Fruit fly (Drosophila melanogaster) whole organism, embryonic: ENCODE results near the gene f-cup.

Source experiments
- CG10959 ChIP-seq: fragments of 200-800 bp; sonication (Bioruptor generic); IDR thresholded peaks from 2 replicates; pipeline ENCODE4 v1.3.6; 2022; ENCODE audit warnings: missing biosample characterization, missing genetic modification characterization
- CG11560 ChIP-seq: fragments of 200-800 bp; sonication (Bioruptor generic); IDR thresholded peaks from 3 replicates; pipeline ENCODE4 v1.3.6; 2022; ENCODE audit warnings: missing biosample characterization, missing genetic modification characterization
- CG11696 ChIP-seq: fragments of 200-800 bp; sonication (Bioruptor generic); IDR thresholded peaks from 2 replicates; pipeline ENCODE4 v1.3.6; 2022; ENCODE audit warnings: missing biosample characterization, missing genetic modification characterization
- CG14441 ChIP-seq: fragments of 200-800 bp; sonication (Bioruptor generic); IDR thresholded peaks from 2 replicates; pipeline ENCODE4 v1.3.6; 2022; ENCODE audit warnings: missing biosample characterization, missing genetic modification characterization
- CG14860 ChIP-seq: fragments of 200-800 bp; sonication (Bioruptor generic); IDR thresholded peaks from 3 replicates; pipeline ENCODE4 v1.3.6; 2022; ENCODE audit warnings: missing biosample characterization, missing genetic modification characterization; ENCODE audit not compliant: partially characterized antibody
- CG16813 ChIP-seq: fragments of 200-800 bp; sonication (Bioruptor generic); IDR thresholded peaks from 3 replicates; pipeline ENCODE4 v1.3.6; 2022; ENCODE audit warnings: missing biosample characterization, missing genetic modification characterization; ENCODE audit not compliant: partially characterized antibody
- CG16863 ChIP-seq: fragments of 200-800 bp; sonication (Bioruptor generic); optimal IDR thresholded peaks from 3 replicates; lab custom pipeline; 2016; ENCODE audit warnings: missing biosample characterization, missing genetic modification characterization
- CG1792 ChIP-seq: fragments of 200-800 bp; sonication (Bioruptor generic); optimal IDR thresholded peaks from 2 replicates; lab custom pipeline; 2016; ENCODE audit warnings: missing biosample characterization, missing genetic modification characterization
- CG18619 ChIP-seq: fragments of 200-800 bp; sonication (Bioruptor generic); optimal IDR thresholded peaks from 3 replicates; lab custom pipeline; 2017; ENCODE audit warnings: missing biosample characterization, mild to moderate bottlenecking, missing genetic modification characterization
- CG30403 ChIP-seq: fragments of 200-800 bp; sonication (Bioruptor generic); optimal IDR thresholded peaks from 3 replicates; lab custom pipeline; 2016; ENCODE audit warnings: missing biosample characterization, missing genetic modification characterization
- CG31365 ChIP-seq: fragments of 200-800 bp; sonication (Bioruptor generic); optimal IDR thresholded peaks from 2 replicates; lab custom pipeline; 2018; ENCODE audit warnings: missing biosample characterization, mild to moderate bottlenecking, missing genetic modification characterization
- CG31441 ChIP-seq: fragments of 200-800 bp; sonication (Bioruptor generic); IDR thresholded peaks from 2 replicates; pipeline ENCODE4 v1.3.6; 2022; ENCODE audit warnings: missing biosample characterization, missing genetic modification characterization
- CG3847 ChIP-seq: fragments of 200-800 bp; sonication (Bioruptor generic); IDR thresholded peaks from 2 replicates; pipeline ENCODE4 v1.3.6; 2022; ENCODE audit warnings: missing biosample characterization, missing genetic modification characterization
- CG4617 ChIP-seq: fragments of 200-800 bp; sonication (Bioruptor generic); optimal IDR thresholded peaks from 3 replicates; lab custom pipeline; 2016; ENCODE audit warnings: missing biosample characterization, missing genetic modification characterization, borderline replicate concordance
- CG9876 ChIP-seq: fragments of 200-800 bp; sonication (Bioruptor generic); optimal IDR thresholded peaks from 2 replicates; lab custom pipeline; 2016; ENCODE audit warnings: missing biosample characterization, missing genetic modification characterization
- CHES-1-like ChIP-seq: fragments of 200-800 bp; sonication (Bioruptor generic); optimal IDR thresholded peaks from 2 replicates; lab custom pipeline; 2016; ENCODE audit warnings: missing biosample characterization, missing genetic modification characterization
- CkIIα-i1 ChIP-seq: fragments of 200-800 bp; sonication (Bioruptor generic); IDR thresholded peaks from 2 replicates; pipeline ENCODE4 v1.3.6; 2022; ENCODE audit warnings: missing biosample characterization, missing genetic modification characterization
- Eip74EF ChIP-seq, 2 experiments: fragments of 200-800 bp in 1 of 2; fragments of >200 bp in 1 of 2; sonication (Bioruptor generic) in 1 of 2; optimal IDR thresholded peaks; 2 replicates each; lab custom pipeline; 2017 to 2019; ENCODE audit warnings: missing biosample characterization in 2 of 2, missing genetic modification characterization in 2 of 2, mild to moderate bottlenecking in 1 of 2, moderate library complexity in 1 of 2
- Fer3 ChIP-seq: fragments of 200-800 bp; sonication (Bioruptor generic); optimal IDR thresholded peaks from 2 replicates; lab custom pipeline; 2018; ENCODE audit warnings: missing biosample characterization, mild to moderate bottlenecking, missing genetic modification characterization, moderate library complexity
- GATAe ChIP-seq: fragments of 200-800 bp; sonication (Bioruptor generic); conservative IDR thresholded peaks from 2 replicates; pipeline ENCODE4 v1.3.6; 2022; ENCODE audit warnings: missing biosample characterization, missing genetic modification characterization
- HLH54F ChIP-seq: fragments of 200-800 bp; sonication (Bioruptor generic); optimal IDR thresholded peaks from 3 replicates; lab custom pipeline; 2016; ENCODE audit warnings: missing biosample characterization, missing genetic modification characterization
- Hmx ChIP-seq: fragments of 200-800 bp; sonication (Bioruptor generic); optimal IDR thresholded peaks from 2 replicates; lab custom pipeline; 2016; ENCODE audit warnings: missing biosample characterization, missing genetic modification characterization
- Hr3 ChIP-seq: fragments of 200-800 bp; sonication (Bioruptor generic); optimal IDR thresholded peaks from 3 replicates; lab custom pipeline; 2016; ENCODE audit warnings: missing biosample characterization, missing genetic modification characterization
- Hr78 ChIP-seq, 2 experiments: fragments of 200-800 bp in 1 of 2; fragments of >200 bp in 1 of 2; sonication (Bioruptor generic) in 1 of 2; optimal IDR thresholded peaks; 2 replicates each; lab custom pipeline; 2017 to 2019; ENCODE audit warnings: missing biosample characterization in 2 of 2, missing genetic modification characterization in 2 of 2, mild to moderate bottlenecking in 1 of 2, moderate library complexity in 1 of 2
- Lim3 ChIP-seq: fragments of 200-800 bp; sonication (Bioruptor generic); IDR thresholded peaks from 2 replicates; pipeline ENCODE4 v1.3.6; 2022; ENCODE audit warnings: missing biosample characterization, missing genetic modification characterization
- NK7.1 ChIP-seq: fragments of 200-800 bp; sonication (Bioruptor generic); optimal IDR thresholded peaks from 3 replicates; lab custom pipeline; 2016; ENCODE audit warnings: missing biosample characterization, missing genetic modification characterization
- Spps ChIP-seq: fragments of 200-800 bp; sonication (Bioruptor generic); optimal IDR thresholded peaks from 2 replicates; lab custom pipeline; 2018; ENCODE audit warnings: missing biosample characterization, mild to moderate bottlenecking, missing genetic modification characterization
- Stat92E ChIP-seq, 3 experiments: fragments of >200 bp in 2 of 3; fragments of 200-800 bp in 1 of 3; sonication (Bioruptor generic) in 1 of 3; optimal IDR thresholded peaks; 2 replicates each; lab custom pipeline; 2017 to 2019; ENCODE audit warnings: missing biosample characterization in 3 of 3, missing genetic modification characterization in 3 of 3, mild to moderate bottlenecking in 1 of 3, moderate library complexity in 1 of 3
- ac ChIP-seq: fragments of 200-800 bp; sonication (Bioruptor generic); optimal IDR thresholded peaks from 3 replicates; lab custom pipeline; 2017; ENCODE audit warnings: missing biosample characterization, mild to moderate bottlenecking, missing genetic modification characterization
- aop ChIP-seq: fragments of 200-800 bp; sonication (Bioruptor generic); IDR thresholded peaks from 2 replicates; pipeline ENCODE4 v1.3.6; 2022; ENCODE audit warnings: missing biosample characterization, missing genetic modification characterization
- disco-r ChIP-seq: fragments of 200-800 bp; sonication (Bioruptor generic); optimal IDR thresholded peaks from 2 replicates; lab custom pipeline; 2016; ENCODE audit warnings: missing biosample characterization, missing genetic modification characterization
- dm ChIP-seq: fragments of 200-800 bp; sonication (Bioruptor generic); optimal IDR thresholded peaks from 3 replicates; lab custom pipeline; 2016; ENCODE audit warnings: missing biosample characterization, missing genetic modification characterization
- ems ChIP-seq: fragments of 200-800 bp; sonication (Bioruptor generic); optimal IDR thresholded peaks from 3 replicates; lab custom pipeline; 2016; ENCODE audit warnings: missing biosample characterization, missing genetic modification characterization
- ftz-f1 ChIP-seq: fragments of 200-800 bp; sonication (Bioruptor generic); optimal IDR thresholded peaks from 2 replicates; lab custom pipeline; 2016; ENCODE audit warnings: missing biosample characterization, missing genetic modification characterization
- gro ChIP-seq: fragments of 200-800 bp; sonication (Bioruptor generic); optimal IDR thresholded peaks from 2 replicates; lab custom pipeline; 2016; ENCODE audit warnings: missing biosample characterization, missing genetic modification characterization
- insv ChIP-seq, 2 experiments: fragments of 200-800 bp; sonication (Bioruptor generic); optimal IDR thresholded peaks; 3 replicates each; lab custom pipeline; 2016 to 2018; ENCODE audit warnings: missing biosample characterization in 2 of 2, missing genetic modification characterization in 2 of 2
- jigr1 ChIP-seq: fragments of 200-800 bp; sonication (Bioruptor generic); IDR thresholded peaks from 3 replicates; pipeline ENCODE4 v1.3.6; 2022; ENCODE audit warnings: missing biosample characterization, missing genetic modification characterization
- nerfin-2 ChIP-seq: fragments of 200-800 bp; sonication (Bioruptor generic); IDR thresholded peaks from 2 replicates; pipeline ENCODE4 v1.3.6; 2022; ENCODE audit warnings: missing biosample characterization, missing genetic modification characterization; ENCODE audit not compliant: partially characterized antibody
- sc ChIP-seq, 3 experiments: fragments of >200 bp in 2 of 3; fragments of 200-800 bp in 1 of 3; sonication (Bioruptor generic) in 1 of 3; optimal IDR thresholded peaks; 2 replicates in 2 of 3; 3 replicates in 1 of 3; lab custom pipeline; 2017; ENCODE audit warnings: mild to moderate bottlenecking in 1 of 3, missing biosample characterization in 1 of 3, missing genetic modification characterization in 1 of 3, missing genetic modification reagents in 1 of 3
- scrt ChIP-seq: fragments of 200-800 bp; sonication (Bioruptor generic); optimal IDR thresholded peaks from 2 replicates; lab custom pipeline; 2018; ENCODE audit warnings: missing biosample characterization, mild to moderate bottlenecking, missing genetic modification characterization, moderate library complexity
- sens-2 ChIP-seq: fragments of 200-800 bp; sonication (Bioruptor generic); IDR thresholded peaks from 2 replicates; pipeline ENCODE4 v1.3.6; 2022; ENCODE audit warnings: missing biosample characterization, missing genetic modification characterization
- sima ChIP-seq: fragments of 200-800 bp; sonication (Bioruptor generic); optimal IDR thresholded peaks from 2 replicates; lab custom pipeline; 2016; ENCODE audit warnings: missing biosample characterization, missing genetic modification characterization
- toy ChIP-seq: fragments of 200-800 bp; sonication (Bioruptor generic); IDR thresholded peaks from 2 replicates; pipeline ENCODE4 v1.3.6; 2022; ENCODE audit warnings: missing biosample characterization, missing genetic modification characterization

Gene f-cup

dm6 chr3R:13659865-13660738 lies 40.5 kb downstream of the f-cup start, which contains the start of gene Hrb87F (continued):
- TF ChIP-seq ac, result no peak
- no peak for TF ChIP-seq ftz-f1 (GFP tag; lab: Kevin White, UChicago)
- TF ChIP-seq aop (GFP tag; lab: Robert Waterston, UW), result no peak
- no peak for TF ChIP-seq Lim3
- TF ChIP-seq CG9876 (GFP tag; lab: Kevin White, UChicago), result no peak
- no peak for TF ChIP-seq insv (GFP tag; optimal IDR thresholded peaks at IDR 0.05; lab: Kevin White, UChicago)
- no peak for TF ChIP-seq CG14860 (GFP tag; lab: Robert Waterston, UW)
- TF ChIP-seq CG11560 (tag; lab: Robert Waterston, UW), result no peak
- no peak for TF ChIP-seq CG10959 (GFP tag; lab: Robert Waterston, UW)
- no peak for TF ChIP-seq CG16813 (GFP tag; lab: Robert Waterston, UW)
- TF ChIP-seq CG14441 (GFP tag; lab: Robert Waterston, UW), result no peak
- no peak for TF ChIP-seq Fer3
- TF ChIP-seq GATAe (GFP tag; lab: Robert Waterston, UW), result no peak
- TF ChIP-seq sens-2 (GFP tag; lab: Robert Waterston, UW), result no peak
- TF ChIP-seq sima (GFP tag; lab: Kevin White, UChicago), result no peak
- TF ChIP-seq CG31441 (GFP tag; lab: Robert Waterston, UW), result 0 out of 2 replicates have a peak, but pooled peaks have one; percentile 5
- no peak for TF ChIP-seq CkIIα-i1
- TF ChIP-seq Eip74EF (GFP tag; optimal IDR thresholded peaks at IDR 0.05; lab: Kevin White, UChicago), result no peak
- no peak for TF ChIP-seq CG16863
- no peak for TF ChIP-seq CG11696 (GFP tag; lab: Robert Waterston, UW)
- no peak for TF ChIP-seq Hr3 (GFP tag; lab: Kevin White, UChicago)
- TF ChIP-seq jigr1, result no peak
- no peak for TF ChIP-seq Stat92E (GFP tag; optimal IDR thresholded peaks at IDR 0.05; lab: Kevin White, UChicago)
- TF ChIP-seq CG30403, result no peak
- no peak for TF ChIP-seq HLH54F (GFP tag; lab: Kevin White, UChicago)
- TF ChIP-seq Spps (tag; lab: Kevin White, UChicago), result no peak
- no peak for TF ChIP-seq CG18619 (GFP tag; lab: Kevin White, UChicago)
- TF ChIP-seq NK7.1, result no peak
- no peak for TF ChIP-seq CG1792 (GFP tag; lab: Kevin White, UChicago)
- TF ChIP-seq gro (GFP tag; lab: Kevin White, UChicago), result no peak
- no peak for TF ChIP-seq Hr78 (GFP tag; optimal IDR thresholded peaks at IDR 0.05; lab: Kevin White, UChicago)
- peak; percentile 21 for TF ChIP-seq CHES-1-like
- TF ChIP-seq CG3847, result peak; percentile 14; the same call in 1 of the 2 replicates
- TF ChIP-seq disco-r (GFP tag; lab: Kevin White, UChicago), result no peak
- TF ChIP-seq CG31365, result no peak
- no peak for TF ChIP-seq sc (optimal IDR thresholded peaks at IDR 0.05; lab: Kevin White, UChicago)
- no peak for TF ChIP-seq sc (GFP tag; optimal IDR thresholded peaks at IDR 0.05; lab: Kevin White, UChicago)
- TF ChIP-seq nerfin-2, result no peak
- peak; percentile 9 for TF ChIP-seq dm (GFP tag; lab: Kevin White, UChicago)
- no peak for TF ChIP-seq Hmx (GFP tag; lab: Kevin White, UChicago)
- TF ChIP-seq CG4617 (GFP tag; lab: Kevin White, UChicago), result peak; percentile 15
- no peak for TF ChIP-seq toy (GFP tag; lab: Robert Waterston, UW)
- no peak for TF ChIP-seq scrt
- TF ChIP-seq ems, result no peak
